Fruit fly (Drosophila melanogaster) whole organism, embryonic: ENCODE results near the gene asf1.

Experiments
- BEAF-32 ChIP-seq: fragments of 200-800 bp; sonication (Bioruptor generic); optimal IDR thresholded peaks from 3 replicates; lab custom pipeline; 2017; ENCODE audit warnings: missing biosample characterization, missing genetic modification characterization, mild to moderate bottlenecking, moderate library complexity, missing genetic modification reagents
- CG11504 ChIP-seq: fragments of 200-800 bp; sonication (Bioruptor generic); optimal IDR thresholded peaks from 3 replicates; lab custom pipeline; 2019; ENCODE audit warnings: missing biosample characterization, mild to moderate bottlenecking, missing genetic modification characterization, moderate library complexity
- CG12236 ChIP-seq: fragments of 200-800 bp; sonication (Bioruptor generic); optimal IDR thresholded peaks from 2 replicates; lab custom pipeline; 2016; ENCODE audit warnings: missing biosample characterization, missing genetic modification characterization
- CG15269 ChIP-seq: fragments of 200-800 bp; sonication (Bioruptor generic); optimal IDR thresholded peaks from 2 replicates; lab custom pipeline; 2018; ENCODE audit warnings: missing biosample characterization, mild to moderate bottlenecking, missing genetic modification characterization, moderate library complexity
- CG15696 ChIP-seq: fragments of 200-800 bp; sonication (Bioruptor generic); optimal IDR thresholded peaks from 2 replicates; lab custom pipeline; 2019; ENCODE audit warnings: missing biosample characterization, mild to moderate bottlenecking, missing genetic modification characterization, moderate library complexity
- CG17359 ChIP-seq: fragments of 200-800 bp; sonication (Bioruptor generic); optimal IDR thresholded peaks from 3 replicates; lab custom pipeline; 2018; ENCODE audit warnings: missing biosample characterization, mild to moderate bottlenecking, missing genetic modification characterization, moderate library complexity
- CG1832 ChIP-seq: fragments of 200-800 bp; sonication (Bioruptor generic); optimal IDR thresholded peaks from 2 replicates; lab custom pipeline; 2017; ENCODE audit warnings: missing biosample characterization, mild to moderate bottlenecking, missing genetic modification characterization, inconsistent platforms
- CG2120 ChIP-seq: fragments of 200-800 bp; sonication (Bioruptor generic); optimal IDR thresholded peaks from 3 replicates; lab custom pipeline; 2016; ENCODE audit warnings: missing biosample characterization, missing genetic modification characterization
- CG2199 ChIP-seq: fragments of 200-800 bp; sonication (Bioruptor generic); IDR thresholded peaks from 3 replicates; pipeline ENCODE4 v1.3.6; 2022; ENCODE audit warnings: missing biosample characterization, missing genetic modification characterization
- CG31365 ChIP-seq: fragments of 200-800 bp; sonication (Bioruptor generic); optimal IDR thresholded peaks from 2 replicates; lab custom pipeline; 2018; ENCODE audit warnings: missing biosample characterization, mild to moderate bottlenecking, missing genetic modification characterization
- CG3726 ChIP-seq: fragments of 200-800 bp; sonication (Bioruptor generic); IDR thresholded peaks from 3 replicates; pipeline ENCODE4, ENCODE4 v1.3.6; 2022; ENCODE audit warnings: missing biosample characterization, missing genetic modification characterization
- CG6683 ChIP-seq: fragments of 200-800 bp; sonication (Bioruptor generic); optimal IDR thresholded peaks from 2 replicates; lab custom pipeline; 2017; ENCODE audit warnings: missing biosample characterization, mild to moderate bottlenecking, missing genetic modification characterization, missing genetic modification reagents
- CG6765 ChIP-seq: fragments of 200-800 bp; sonication (Bioruptor generic); optimal IDR thresholded peaks from 3 replicates; lab custom pipeline; 2017; ENCODE audit warnings: missing biosample characterization, mild to moderate bottlenecking, missing genetic modification characterization
- CG7745 ChIP-seq: fragments of 200-800 bp; sonication (Bioruptor generic); optimal IDR thresholded peaks from 2 replicates; lab custom pipeline; 2018; ENCODE audit warnings: missing biosample characterization, mild to moderate bottlenecking, missing genetic modification characterization, moderate library complexity
- CG7928 ChIP-seq: fragments of 200-800 bp; sonication (Bioruptor generic); optimal IDR thresholded peaks from 2 replicates; lab custom pipeline; 2017; ENCODE audit warnings: missing biosample characterization, mild to moderate bottlenecking, missing genetic modification characterization
- CG7987 ChIP-seq: fragments of 200-800 bp; sonication (Bioruptor generic); optimal IDR thresholded peaks from 2 replicates; lab custom pipeline; 2018; ENCODE audit warnings: missing biosample characterization, mild to moderate bottlenecking, missing genetic modification characterization, moderate library complexity
- CG8281 ChIP-seq: fragments of 200-800 bp; sonication (Bioruptor generic); optimal IDR thresholded peaks from 2 replicates; lab custom pipeline; 2018; ENCODE audit warnings: missing biosample characterization, mild to moderate bottlenecking, missing genetic modification characterization, moderate library complexity
- CG8478 ChIP-seq: fragments of >200 bp; optimal IDR thresholded peaks from 2 replicates; lab custom pipeline; 2018
- CG9727 ChIP-seq: fragments of 200-800 bp; sonication (Bioruptor generic); optimal IDR thresholded peaks from 3 replicates; lab custom pipeline; 2017; ENCODE audit warnings: missing biosample characterization, mild to moderate bottlenecking, missing genetic modification characterization
- CkIIα-i1 ChIP-seq: fragments of 200-800 bp; sonication (Bioruptor generic); IDR thresholded peaks from 2 replicates; pipeline ENCODE4 v1.3.6; 2022; ENCODE audit warnings: missing biosample characterization, missing genetic modification characterization
- CoRest ChIP-seq: fragments of 200-800 bp; sonication (Bioruptor generic); optimal IDR thresholded peaks from 3 replicates; lab custom pipeline; 2018; ENCODE audit warnings: missing biosample characterization, mild to moderate bottlenecking, missing genetic modification characterization, moderate library complexity
- CrebB ChIP-seq: fragments of 200-800 bp; sonication (Bioruptor generic); optimal IDR thresholded peaks from 3 replicates; lab custom pipeline; 2018; ENCODE audit warnings: missing biosample characterization, mild to moderate bottlenecking, missing genetic modification characterization
- D ChIP-seq, 2 experiments: fragments of 200-800 bp in 1 of 2; fragments of >200 bp in 1 of 2; sonication (Bioruptor generic) in 1 of 2; optimal IDR thresholded peaks; 2 replicates in 1 of 2; 3 replicates in 1 of 2; lab custom pipeline; 2017; ENCODE audit warnings: mild to moderate bottlenecking in 1 of 2, missing biosample characterization in 1 of 2, missing genetic modification characterization in 1 of 2, missing genetic modification reagents in 1 of 2
- Ets65A ChIP-seq: fragments of 200-800 bp; sonication (Bioruptor generic); peaks from one replicate; lab custom pipeline; 2016; ENCODE audit warnings: missing biosample characterization, missing genetic modification characterization
- MESR4 ChIP-seq: fragments of 200-800 bp; sonication (Bioruptor generic); optimal IDR thresholded peaks from 2 replicates; lab custom pipeline; 2018; ENCODE audit warnings: missing biosample characterization, mild to moderate bottlenecking, missing genetic modification characterization, moderate library complexity
- Max ChIP-seq: fragments of 200-800 bp; sonication (Bioruptor generic); optimal IDR thresholded peaks from 2 replicates; lab custom pipeline; 2016; ENCODE audit warnings: missing biosample characterization, mild to moderate bottlenecking, missing genetic modification characterization
- Mes4 ChIP-seq: fragments of 200-800 bp; sonication (Bioruptor generic); optimal IDR thresholded peaks from 2 replicates; lab custom pipeline; 2016; ENCODE audit warnings: missing biosample characterization, missing genetic modification characterization
- NC2β ChIP-seq: fragments of 200-800 bp; sonication (Bioruptor generic); optimal IDR thresholded peaks from 2 replicates; lab custom pipeline; 2016; ENCODE audit warnings: missing biosample characterization, missing genetic modification characterization
- Nf-YB ChIP-seq: fragments of 200-800 bp; sonication (Bioruptor generic); optimal IDR thresholded peaks from 3 replicates; lab custom pipeline; 2019; ENCODE audit warnings: missing biosample characterization, mild to moderate bottlenecking, missing genetic modification characterization, moderate library complexity
- Oli ChIP-seq: fragments of 200-800 bp; sonication (Bioruptor generic); optimal IDR thresholded peaks from 2 replicates; lab custom pipeline; 2018; ENCODE audit warnings: missing biosample characterization, mild to moderate bottlenecking, missing genetic modification characterization, moderate library complexity
- Optix ChIP-seq: fragments of 200-800 bp; sonication (Bioruptor generic); IDR thresholded peaks from 3 replicates; pipeline ENCODE4 v1.3.6; 2022; ENCODE audit warnings: missing biosample characterization, missing genetic modification characterization
- Sox100B ChIP-seq: fragments of 200-800 bp; sonication (Bioruptor generic); optimal IDR thresholded peaks from 3 replicates; lab custom pipeline; 2018; ENCODE audit warnings: missing biosample characterization, mild to moderate bottlenecking, missing genetic modification characterization
- TFAM ChIP-seq: fragments of 200-800 bp; sonication (Bioruptor generic); optimal IDR thresholded peaks from 2 replicates; lab custom pipeline; 2017; ENCODE audit warnings: missing biosample characterization, missing genetic modification characterization, inconsistent platforms
- az2 ChIP-seq: fragments of 200-800 bp; sonication (Bioruptor generic); optimal IDR thresholded peaks from 3 replicates; lab custom pipeline; 2016; ENCODE audit warnings: missing biosample characterization, missing genetic modification characterization
- dmrt11E ChIP-seq: fragments of 200-800 bp; sonication (Bioruptor generic); optimal IDR thresholded peaks from 3 replicates; lab custom pipeline; 2018; ENCODE audit warnings: missing biosample characterization, mild to moderate bottlenecking, missing genetic modification characterization, moderate library complexity
- fd102C ChIP-seq: fragments of 200-800 bp; sonication (Bioruptor generic); optimal IDR thresholded peaks from 2 replicates; lab custom pipeline; 2018; ENCODE audit warnings: missing biosample characterization, mild to moderate bottlenecking, missing genetic modification characterization, moderate library complexity
- insv ChIP-seq, 2 experiments: fragments of 200-800 bp; sonication (Bioruptor generic); optimal IDR thresholded peaks; 3 replicates each; lab custom pipeline; 2016 to 2018; ENCODE audit warnings: missing biosample characterization in 2 of 2, missing genetic modification characterization in 2 of 2
- klu ChIP-seq: fragments of 200-800 bp; sonication (Bioruptor generic); IDR thresholded peaks from 2 replicates; pipeline ENCODE4 v1.3.6; 2022; ENCODE audit warnings: missing biosample characterization, missing genetic modification characterization
- kni ChIP-seq: fragments of 200-800 bp; sonication (Bioruptor generic); optimal IDR thresholded peaks from 3 replicates; lab custom pipeline; 2017; ENCODE audit warnings: mild to moderate bottlenecking, missing biosample characterization, missing genetic modification reagents, missing genetic modification characterization
- nerfin-1 ChIP-seq: fragments of 200-800 bp; sonication (Bioruptor generic); optimal IDR thresholded peaks from 3 replicates; lab custom pipeline; 2019; ENCODE audit warnings: missing biosample characterization, mild to moderate bottlenecking, missing genetic modification characterization, moderate library complexity
- nerfin-2 ChIP-seq: fragments of 200-800 bp; sonication (Bioruptor generic); IDR thresholded peaks from 2 replicates; pipeline ENCODE4 v1.3.6; 2022; ENCODE audit warnings: missing biosample characterization, missing genetic modification characterization; ENCODE audit not compliant: partially characterized antibody
- odd ChIP-seq: fragments of 200-800 bp; sonication (Bioruptor generic); optimal IDR thresholded peaks from 2 replicates; lab custom pipeline; 2017; ENCODE audit warnings: missing biosample characterization, mild to moderate bottlenecking, missing genetic modification characterization
- pita ChIP-seq: fragments of 200-800 bp; sonication (Bioruptor generic); optimal IDR thresholded peaks from 2 replicates; lab custom pipeline; 2017; ENCODE audit warnings: missing biosample characterization, mild to moderate bottlenecking, missing genetic modification characterization
- repo ChIP-seq: fragments of 200-800 bp; sonication (Bioruptor generic); optimal IDR thresholded peaks from 2 replicates; lab custom pipeline; 2016; ENCODE audit warnings: missing biosample characterization, missing genetic modification characterization
- row ChIP-seq: fragments of 200-800 bp; sonication (Bioruptor generic); IDR thresholded peaks from 3 replicates; pipeline ENCODE4 v1.3.6; 2022; ENCODE audit warnings: missing biosample characterization, missing genetic modification characterization
- sob ChIP-seq: fragments of 200-800 bp; sonication (Bioruptor generic); IDR thresholded peaks from 2 replicates; pipeline ENCODE4 v1.3.6; 2022; ENCODE audit warnings: missing biosample characterization, missing genetic modification characterization
- stwl ChIP-seq: fragments of 200-800 bp; sonication (Bioruptor generic); optimal IDR thresholded peaks from 3 replicates; lab custom pipeline; 2018; ENCODE audit warnings: missing biosample characterization, mild to moderate bottlenecking, missing genetic modification characterization, moderate library complexity
- ttk ChIP-seq: fragments of 200-800 bp; sonication (Bioruptor generic); IDR thresholded peaks from 2 replicates; pipeline ENCODE4 v2.1.2; 2022; ENCODE audit warnings: missing biosample characterization, missing genetic modification characterization
- twi ChIP-seq: fragments of 200-800 bp; optimal IDR thresholded peaks from 2 replicates; lab custom pipeline; 2019; ENCODE audit warnings: missing biosample characterization, mild to moderate bottlenecking, missing genetic modification characterization, moderate library complexity
- zen2 ChIP-seq: fragments of 200-800 bp; sonication (Bioruptor generic); IDR thresholded peaks from 3 replicates; pipeline ENCODE4 v1.3.6; 2022; ENCODE audit warnings: missing biosample characterization, missing genetic modification characterization; ENCODE audit not compliant: partially characterized antibody

Gene asf1

dm6 chr3L:19642448-19643020, 23.8 kb downstream of the asf1 start, which contains the start of gene Rnf146 (continued):
- TF ChIP-seq az2 (GFP tag; lab: Kevin White, UChicago) (no peak), CG9727 (GFP tag; lab: Kevin White, UChicago) (no peak), fd102C (GFP tag; lab: Kevin White, UChicago) (no peak), Nf-YB (GFP tag; lab: Kevin White, UChicago) (no peak), CG8281 (tag; lab: Kevin White, UChicago) (no peak), CG8478 (lab: Kevin White, UChicago) (no peak), CG11504 (tag; lab: Kevin White, UChicago) (peak; percentile 57), TFAM (GFP tag; lab: Kevin White, UChicago) (no peak), CG6683 (no peak), repo (GFP tag; lab: Kevin White, UChicago) (no peak), Mes4 (no peak), D (optimal IDR thresholded peaks at IDR 0.05; lab: Kevin White, UChicago) (peak; percentile 45), D (GFP tag; optimal IDR thresholded peaks at IDR 0.05; lab: Kevin White, UChicago) (no peak), Ets65A (GFP tag; lab: Kevin White, UChicago) (no peak), CG7745 (tag; lab: Kevin White, UChicago) (no peak), odd (GFP tag; lab: Kevin White, UChicago) (no peak), nerfin-1 (no peak), CG31365 (tag; lab: Kevin White, UChicago) (no peak), CG3726 (no peak), BEAF-32 (GFP tag; lab: Kevin White, UChicago) (peak; percentile 15), stwl (peak; percentile 73), CG2199 (no peak), sob (GFP tag; lab: Robert Waterston, UW) (no peak), kni (GFP tag; lab: Kevin White, UChicago) (no peak), zen2 (no peak), Sox100B (GFP tag; lab: Kevin White, UChicago) (no peak), insv (GFP tag; optimal IDR thresholded peaks at IDR 0.05; lab: Kevin White, UChicago) (peak in 1 of 2 experiments; percentile 0), CG17359 (tag; lab: Kevin White, UChicago) (no peak), Optix (0 out of 3 replicates have a peak, but pooled peaks have one; percentile 17), CG6765 (GFP tag; lab: Kevin White, UChicago) (no peak), twi (no peak), nerfin-2 (GFP tag; lab: Robert Waterston, UW) (no peak), Oli (no peak), CrebB (tag; lab: Kevin White, UChicago) (no peak), klu (no peak), dmrt11E (tag; lab: Kevin White, UChicago) (no peak), CkIIα-i1 (GFP tag; lab: Robert Waterston, UW) (no peak), CG1832 (GFP tag; lab: Kevin White, UChicago) (no peak), CG12236 (GFP tag; lab: Kevin White, UChicago) (no peak), CG15269 (no peak), CG7928 (no peak), MESR4 (GFP tag; lab: Kevin White, UChicago) (peak; percentile 75), NC2β (GFP tag; lab: Kevin White, UChicago) (no peak), Max (peak; percentile 7), ttk (no peak), row (GFP tag; lab: Robert Waterston, UW) (no peak), CG7987 (GFP tag; lab: Kevin White, UChicago) (no peak), pita (no peak), CG15696 (tag; lab: Kevin White, UChicago) (no peak), CG2120 (GFP tag; lab: Kevin White, UChicago) (peak; percentile 28), CoRest (tag; lab: Kevin White, UChicago) (peak; percentile 18)
